Fruit fly (Drosophila melanogaster): Measurements from ENCODE around the gene Pvf1.

- TF ChIP-seq h (optimal IDR thresholded peaks at IDR 0.05) = no peak
- TF ChIP-seq psq (optimal IDR thresholded peaks at IDR 0.05) = no peak
- no peak for TF ChIP-seq Sin3A (optimal IDR thresholded peaks at IDR 0.05)
- TF ChIP-seq insv (optimal IDR thresholded peaks at IDR 0.05) = no peak
Measured at dm6 chrX:18857356-18857807, 24.9 kb downstream of the Pvf1 start, which contains the start of gene CG7322.
